Worm (Caenorhabditis elegans): Measurements from ENCODE around the gene clec-265.

Gene clec-265

ce11 chrX:3031484-3031883, at the start of gene clec-265:
Gene clec-265, plus strand, starts transcription at chrX:3031783.
- TF ChIP-seq tbx-2 (tag; optimal IDR thresholded peaks at IDR 0.05) = no peak
- TF ChIP-seq unc-39 (tag; optimal IDR thresholded peaks at IDR 0.05) = no peak
- no peak for TF ChIP-seq pha-4 (tag; optimal IDR thresholded peaks at IDR 0.05)
- TF ChIP-seq pqm-1 (tag; optimal IDR thresholded peaks at IDR 0.05) = peak; percentile 99
- no peak for TF ChIP-seq ceh-82 (tag; optimal IDR thresholded peaks at IDR 0.05)
- no peak for TF ChIP-seq aly-2 (tag; optimal IDR thresholded peaks at IDR 0.05)
- no peak for TF ChIP-seq lin-39 (tag; optimal IDR thresholded peaks at IDR 0.05)
- TF ChIP-seq mdl-1 (tag; optimal IDR thresholded peaks at IDR 0.05) = no peak
- peak; percentile 37 for TF ChIP-seq skn-1 (tag; optimal IDR thresholded peaks at IDR 0.05)
- TF ChIP-seq mml-1 (tag; optimal IDR thresholded peaks at IDR 0.05) = no peak
- no peak for TF ChIP-seq daf-12 (tag; optimal IDR thresholded peaks at IDR 0.05)
- peak; percentile 98 for TF ChIP-seq elt-2 (tag; optimal IDR thresholded peaks at IDR 0.05)
- no peak for TF ChIP-seq elt-1 (tag; optimal IDR thresholded peaks at IDR 0.05)
- TF ChIP-seq nhr-43 (tag; optimal IDR thresholded peaks at IDR 0.05; ENCODE audit: poor library complexity, severe bottlenecking) = no peak
- no peak for TF ChIP-seq nhr-76 (tag; optimal IDR thresholded peaks at IDR 0.05)
- TF ChIP-seq fos-1 (tag; optimal IDR thresholded peaks at IDR 0.05) = peak; percentile 63
- TF ChIP-seq lsy-12 (tag; optimal IDR thresholded peaks at IDR 0.05) = no peak
- TF ChIP-seq nhr-12 (tag; optimal IDR thresholded peaks at IDR 0.05) = no peak
- no peak for TF ChIP-seq eor-1 (tag; optimal IDR thresholded peaks at IDR 0.05)
- TF ChIP-seq nhr-77 (tag; optimal IDR thresholded peaks at IDR 0.05) = no peak
- TF ChIP-seq egl-5 (tag; optimal IDR thresholded peaks at IDR 0.05) = no peak
- peak; percentile 61 for TF ChIP-seq jun-1 (tag; optimal IDR thresholded peaks at IDR 0.05)
- no peak for TF ChIP-seq nhr-11 (tag; optimal IDR thresholded peaks at IDR 0.05)
- no peak for TF ChIP-seq nhr-28 (tag; optimal IDR thresholded peaks at IDR 0.05)
- TF ChIP-seq nhr-25 (tag; optimal IDR thresholded peaks at IDR 0.05) = no peak

- TF ChIP-seq egl-27 (tag; optimal IDR thresholded peaks at IDR 0.05) (no peak), fos-1 (tag; optimal IDR thresholded peaks at IDR 0.05) (no peak), jun-1 (tag; optimal IDR thresholded peaks at IDR 0.05) (no peak), nhr-76 (tag; optimal IDR thresholded peaks at IDR 0.05) (no peak), nhr-23 (tag; optimal IDR thresholded peaks at IDR 0.05) (no peak), egl-5 (tag; optimal IDR thresholded peaks at IDR 0.05) (no peak), snpc-4 (tag; optimal IDR thresholded peaks at IDR 0.05) (no peak), nhr-237 (tag; optimal IDR thresholded peaks at IDR 0.05) (no peak), elt-2 (tag; optimal IDR thresholded peaks at IDR 0.05) (no peak), nfya-1 (tag; optimal IDR thresholded peaks at IDR 0.05; ENCODE audit: insufficient read depth) (no peak), mdl-1 (tag; optimal IDR thresholded peaks at IDR 0.05) (no peak), skn-1 (tag; optimal IDR thresholded peaks at IDR 0.05) (no peak)
These were observed 47.6 kb upstream of the clec-265 start, which contains the start of gene osm-5 for ce11 chrX:2983996-2984395. Gene osm-5, plus strand, starts transcription at chrX:2984263.

ce11 chrX:2990145-2990544, 41.4 kb upstream of the clec-265 start:
- no peak for TF ChIP-seq ceh-28 (tag; optimal IDR thresholded peaks at IDR 0.05)

- peak; percentile 49 for TF ChIP-seq nhr-43 (tag; optimal IDR thresholded peaks at IDR 0.05; ENCODE audit: poor library complexity, severe bottlenecking)
- no peak for TF ChIP-seq egl-5 (tag; optimal IDR thresholded peaks at IDR 0.05)
- TF ChIP-seq ceh-28 (tag; optimal IDR thresholded peaks at IDR 0.05) = peak; percentile 84
- TF ChIP-seq ZK546.5 (tag; optimal IDR thresholded peaks at IDR 0.05) = no peak
- no peak for TF ChIP-seq lin-39 (tag; optimal IDR thresholded peaks at IDR 0.05)
- TF ChIP-seq ceh-82 (tag; optimal IDR thresholded peaks at IDR 0.05) = no peak
These were observed 35.3 kb upstream of the clec-265 start for ce11 chrX:2996318-2996717.

- TF ChIP-seq elt-3 (tag; optimal IDR thresholded peaks at IDR 0.05) = peak; percentile 86 to 98 (median 93)
- peak; percentile 72 for TF ChIP-seq nhr-76 (tag; optimal IDR thresholded peaks at IDR 0.05)
- TF ChIP-seq fkh-10 (GFP tag; optimal IDR thresholded peaks at IDR 0.05) = peak; percentile 100
- TF ChIP-seq fos-1 (tag; optimal IDR thresholded peaks at IDR 0.05) = peak; percentile 95
- no peak for TF ChIP-seq ama-1 (optimal IDR thresholded peaks at IDR 0.05)
- TF ChIP-seq ztf-4 (tag; optimal IDR thresholded peaks at IDR 0.05) = peak; percentile 90
- peak; percentile 97 for TF ChIP-seq unc-62 (GFP tag; optimal IDR thresholded peaks at IDR 0.05)
- TF ChIP-seq daf-12 (tag; optimal IDR thresholded peaks at IDR 0.05) = peak; percentile 89
- TF ChIP-seq nhr-25 (tag; optimal IDR thresholded peaks at IDR 0.05) = peak; percentile 94
- peak; percentile 97 for TF ChIP-seq nfya-1 (tag; optimal IDR thresholded peaks at IDR 0.05; ENCODE audit: insufficient read depth)
- no peak for TF ChIP-seq mml-1 (tag; optimal IDR thresholded peaks at IDR 0.05)
- peak; percentile 51 for TF ChIP-seq nhr-12 (tag; optimal IDR thresholded peaks at IDR 0.05)
- TF ChIP-seq zag-1 (tag; optimal IDR thresholded peaks at IDR 0.05) = peak; percentile 95
- no peak for TF ChIP-seq unc-39 (tag; optimal IDR thresholded peaks at IDR 0.05)
- TF ChIP-seq ceh-16 (tag; optimal IDR thresholded peaks at IDR 0.05) = peak; percentile 78
- peak; percentile 94 for TF ChIP-seq fkh-2 (tag; optimal IDR thresholded peaks at IDR 0.05)
- TF ChIP-seq mdl-1 (tag; optimal IDR thresholded peaks at IDR 0.05) = peak; percentile 88
- peak; percentile 100 for TF ChIP-seq jun-1 (tag; optimal IDR thresholded peaks at IDR 0.05)
- TF ChIP-seq lsy-12 (tag; optimal IDR thresholded peaks at IDR 0.05) = peak; percentile 97
- TF ChIP-seq ceh-28 (tag; optimal IDR thresholded peaks at IDR 0.05) = peak; percentile 99
- peak; percentile 100 for TF ChIP-seq aly-2 (tag; optimal IDR thresholded peaks at IDR 0.05)
- peak; percentile 97 for TF ChIP-seq nhr-11 (tag; optimal IDR thresholded peaks at IDR 0.05)
- peak; percentile 51 for TF ChIP-seq lin-15B (tag; optimal IDR thresholded peaks at IDR 0.05)
- peak; percentile 99 for TF ChIP-seq nhr-77 (tag; optimal IDR thresholded peaks at IDR 0.05)
- TF ChIP-seq skn-1 (tag; optimal IDR thresholded peaks at IDR 0.05) = peak; percentile 99
- peak in 1 of 2 experiments; percentile 88 for TF ChIP-seq eor-1 (tag; optimal IDR thresholded peaks at IDR 0.05)
- peak; percentile 93 for TF ChIP-seq hmg-11 (tag; optimal IDR thresholded peaks at IDR 0.05)
- TF ChIP-seq ztf-11 (tag; optimal IDR thresholded peaks at IDR 0.05) = peak; percentile 67
These were observed 34.6 kb upstream of the clec-265 start for ce11 chrX:2996976-2997399.

All from whole organism, L3 larva.